Worm (Caenorhabditis elegans) whole organism, late embryonic: ENCODE results near the gene slcr-46.2.

ENCODE experiments used
- C38D4.7 ChIP-seq: fragments of 200-800 bp; sonication (Bioruptor generic); optimal IDR thresholded peaks from 2 replicates; lab custom pipeline; 2018; ENCODE audit warnings: mild to moderate bottlenecking, missing genetic modification characterization, moderate library complexity, missing compliant biosample characterization
- F13H6.1 ChIP-seq: sonication (generic microtip); optimal IDR thresholded peaks from 2 replicates; lab custom pipeline; 2016; ENCODE audit warnings: missing genetic modification characterization, missing compliant biosample characterization
- ama-1 ChIP-seq: fragments of 150-350 bp; optimal IDR thresholded peaks from 2 replicates; lab custom pipeline; 2014
- ceh-22 ChIP-seq: sonication (generic microtip); optimal IDR thresholded peaks from 2 replicates; lab custom pipeline; 2017; ENCODE audit warnings: missing biosample characterization, missing genetic modification characterization
- fkh-10 ChIP-seq: fragments of 150-350 bp; optimal IDR thresholded peaks from 2 replicates; lab custom pipeline; 2014; ENCODE audit warnings: missing biosample characterization, missing genetic modification reagents, missing genetic modification characterization
- hlh-30 ChIP-seq: sonication (generic microtip); optimal IDR thresholded peaks from 2 replicates; lab custom pipeline; 2017; ENCODE audit warnings: antibody characterized with exemption, missing genetic modification characterization, missing compliant biosample characterization; ENCODE audit not compliant: insufficient read depth
- pha-4 ChIP-seq: fragments of 150-350 bp; optimal IDR thresholded peaks from 2 replicates; lab custom pipeline; 2018; ENCODE audit warnings: missing biosample characterization, missing genetic modification reagents, missing genetic modification characterization
- tbx-2 ChIP-seq: sonication (generic microtip); optimal IDR thresholded peaks from 2 replicates; lab custom pipeline; 2016; ENCODE audit warnings: missing genetic modification characterization, missing compliant biosample characterization
- tbx-7 ChIP-seq: sonication (generic microtip); optimal IDR thresholded peaks from 2 replicates; lab custom pipeline; 2016; ENCODE audit warnings: missing genotype, missing genetic modification characterization, missing compliant biosample characterization
- unc-86 ChIP-seq: sonication (generic microtip); optimal IDR thresholded peaks from 2 replicates; lab custom pipeline; 2016; ENCODE audit warnings: missing genetic modification characterization, missing compliant biosample characterization
- ztf-16 ChIP-seq: sonication (generic microtip); optimal IDR thresholded peaks from 2 replicates; lab custom pipeline; 2017; ENCODE audit warnings: missing genetic modification characterization, missing compliant biosample characterization

- TF ChIP-seq hlh-30 (no peak), pha-4 (no peak), ztf-16 (tag; lab: Kevin White, UChicago) (no peak), tbx-7 (tag; lab: Kevin White, UChicago) (no peak), unc-86 (tag; lab: Kevin White, UChicago) (no peak), tbx-2 (no peak), ama-1 (lab: Kevin White, UChicago) (no peak), F13H6.1 (no peak), fkh-10 (GFP tag; lab: Kevin White, UChicago) (no peak), C38D4.7 (GFP tag; lab: Kevin White, UChicago) (no peak), ceh-22 (no peak)
These were observed 19.7 kb downstream of the slcr-46.2 start, which contains the start of gene Y43F8A.1 for ce11 chrV:19370189-19370588.
